Worm (Caenorhabditis elegans): ENCODE data around the gene T23F4.2.

DNA sequence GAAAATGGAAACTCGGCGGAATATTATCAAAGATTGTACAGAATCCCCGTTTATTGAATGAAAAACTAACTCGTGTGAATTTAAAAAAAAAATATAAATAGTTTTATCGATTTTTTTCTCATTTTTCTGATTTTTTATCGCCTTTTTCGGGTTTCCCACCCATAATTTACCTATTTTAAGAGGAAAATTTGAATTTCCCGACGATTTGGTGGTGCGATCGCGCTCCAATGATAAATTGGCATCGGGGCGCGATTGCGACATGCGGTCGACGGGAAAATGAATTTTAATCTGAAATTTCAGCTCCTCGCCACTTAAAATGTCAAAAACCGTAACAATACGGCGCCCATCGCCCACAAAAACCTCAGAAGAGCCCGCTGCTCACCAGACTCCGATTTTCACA is 35.7 kb upstream of the T23F4.2 start, which contains the start of gene taf-6.1:
- no peak for TF ChIP-seq ces-1 (GFP tag; optimal IDR thresholded peaks at IDR 0.05)
- TF ChIP-seq nhr-237 (tag; optimal IDR thresholded peaks at IDR 0.05): no peak
- TF ChIP-seq lin-13 (tag; optimal IDR thresholded peaks at IDR 0.05): no peak
- TF ChIP-seq unc-120 (tag; optimal IDR thresholded peaks at IDR 0.05; ENCODE audit: poor library complexity, severe bottlenecking): no peak
- no peak for TF ChIP-seq pha-4 (tag; optimal IDR thresholded peaks at IDR 0.05)
- no peak for TF ChIP-seq unc-39 (tag; optimal IDR thresholded peaks at IDR 0.05)
- TF ChIP-seq blmp-1 (tag; optimal IDR thresholded peaks at IDR 0.05): no peak
- no peak for TF ChIP-seq nhr-28 (tag; optimal IDR thresholded peaks at IDR 0.05)
- TF ChIP-seq ceh-83 (GFP tag; optimal IDR thresholded peaks at IDR 0.05): no peak
- no peak for TF ChIP-seq mep-1 (tag; optimal IDR thresholded peaks at IDR 0.05)
